Worm (Caenorhabditis elegans) whole organism, early embryonic: Measurements from ENCODE around the gene rpl-6.

ENCODE experiments used
- B0310.2 ChIP-seq: sonication (generic microtip); optimal IDR thresholded peaks from 2 replicates; lab custom pipeline; 2016; ENCODE audit warnings: mild to moderate bottlenecking, missing genetic modification characterization, missing compliant biosample characterization
- F13C5.2 ChIP-seq: sonication (generic microtip); optimal IDR thresholded peaks from 2 replicates; lab custom pipeline; 2017; ENCODE audit warnings: mild to moderate bottlenecking, missing genetic modification characterization, inconsistent platforms, missing compliant biosample characterization
- aly-1 ChIP-seq: sonication (generic microtip); optimal IDR thresholded peaks from 2 replicates; lab custom pipeline; 2016; ENCODE audit warnings: missing genetic modification characterization, missing compliant biosample characterization
- ama-1 ChIP-seq: fragments of 150-350 bp; optimal IDR thresholded peaks from 2 replicates; lab custom pipeline; 2014
- ceh-13 ChIP-seq: fragments of 200-800 bp; sonication (Bioruptor generic); optimal IDR thresholded peaks from 2 replicates; lab custom pipeline; 2018; ENCODE audit warnings: mild to moderate bottlenecking, missing genetic modification characterization, missing compliant biosample characterization
- ceh-36 ChIP-seq: sonication (generic microtip); optimal IDR thresholded peaks from 2 replicates; lab custom pipeline; 2016; ENCODE audit warnings: missing genetic modification characterization, inconsistent platforms, missing compliant biosample characterization
- ets-7 ChIP-seq: sonication (generic microtip); optimal IDR thresholded peaks from 2 replicates; lab custom pipeline; 2016; ENCODE audit warnings: missing genotype, missing genetic modification characterization, missing compliant biosample characterization
- flt-1 ChIP-seq: fragments of 200-800 bp; sonication (Bioruptor generic); IDR thresholded peaks from 2 replicates; pipeline ENCODE4 v1.3.6; 2022; ENCODE audit warnings: missing genetic modification characterization, missing compliant biosample characterization
- hmbx-1 ChIP-seq: sonication (generic microtip); optimal IDR thresholded peaks from 2 replicates; lab custom pipeline; 2016; ENCODE audit warnings: mild to moderate bottlenecking, missing genetic modification characterization, missing compliant biosample characterization
- hmg-4 ChIP-seq: fragments of 200-800 bp; sonication (Bioruptor generic); optimal IDR thresholded peaks from 2 replicates; lab custom pipeline; 2018; ENCODE audit warnings: mild to moderate bottlenecking, missing genetic modification characterization, missing compliant biosample characterization
- hnd-1 ChIP-seq: sonication (generic microtip); optimal IDR thresholded peaks from 2 replicates; lab custom pipeline; 2016; ENCODE audit warnings: missing genetic modification characterization, missing compliant biosample characterization
- pes-1 ChIP-seq: fragments of 200-800 bp; sonication (Bioruptor generic); IDR thresholded peaks from 2 replicates; pipeline ENCODE4 v1.3.6; 2022; ENCODE audit warnings: missing genetic modification reagents, missing genetic modification characterization, missing compliant biosample characterization
- scrt-1 ChIP-seq: fragments of 200-800 bp; sonication (Bioruptor generic); IDR thresholded peaks from 2 replicates; pipeline ENCODE4 v1.3.6; 2022; ENCODE audit warnings: missing genetic modification characterization, missing compliant biosample characterization
- sea-1 ChIP-seq: fragments of 200-800 bp; sonication (Bioruptor generic); conservative IDR thresholded peaks from 2 replicates; pipeline ENCODE4 v1.3.6; 2022; ENCODE audit warnings: missing genetic modification characterization, missing compliant biosample characterization
- tbx-11 ChIP-seq: fragments of 200-800 bp; sonication (Bioruptor generic); IDR thresholded peaks from 2 replicates; pipeline ENCODE4 v1.3.6; 2022; ENCODE audit warnings: missing genetic modification characterization, missing compliant biosample characterization
- tbx-37 ChIP-seq: fragments of 200-800 bp; sonication (Bioruptor generic); conservative IDR thresholded peaks from 2 replicates; pipeline ENCODE4 v1.3.6; 2022; ENCODE audit warnings: missing genetic modification reagents, missing genetic modification characterization, missing compliant biosample characterization
- tra-4 ChIP-seq: sonication (generic microtip); optimal IDR thresholded peaks from 2 replicates; lab custom pipeline; 2017; ENCODE audit warnings: missing genetic modification characterization, missing compliant biosample characterization

Gene rpl-6

ce11 chrIII:7207903-7208497 is at the start of gene rpl-6:
rpl-6 (plus strand) TSS chrIII:7208447.
- no peak for TF ChIP-seq tbx-37
- peak; percentile 69 for TF ChIP-seq F13C5.2 (tag; lab: Kevin White, UChicago)

- TF ChIP-seq hmbx-1: no peak
- TF ChIP-seq ceh-36 (tag; lab: Kevin White, UChicago): no peak
- no peak for TF ChIP-seq flt-1
Measured at ce11 chrIII:7158709-7159108, 49.5 kb upstream of the rpl-6 start, which contains the start of gene nuo-4. nuo-4 (minus strand) TSS chrIII:7158809.

DNA sequence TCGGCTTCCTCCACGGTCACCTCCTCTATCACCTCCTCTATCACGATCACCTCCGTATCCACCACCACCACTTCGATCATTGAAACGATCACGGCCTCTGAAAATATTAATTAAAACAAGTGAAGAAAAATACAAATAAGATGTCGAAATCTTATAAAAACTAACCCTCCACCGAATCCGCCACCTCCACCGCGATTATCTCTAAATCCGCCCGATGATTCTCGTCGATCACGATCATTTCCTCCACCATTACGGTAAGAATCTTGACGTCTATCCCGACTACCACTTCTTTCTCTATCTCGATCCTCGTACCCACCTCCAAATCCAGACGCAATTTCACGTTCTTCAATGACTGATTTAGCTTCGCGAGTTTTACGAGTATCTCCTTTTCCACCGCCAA is 49.0 kb upstream of the rpl-6 start:
- TF ChIP-seq hmg-4 (GFP tag; lab: Kevin White, UChicago) (no peak), hnd-1 (no peak), ets-7 (tag; lab: Kevin White, UChicago) (no peak), F13C5.2 (tag; lab: Kevin White, UChicago) (no peak), sea-1 (GFP tag; lab: Robert Waterston, UW) (no peak), scrt-1 (no peak), ama-1 (no peak), flt-1 (no peak), ceh-13 (no peak), ceh-36 (tag; lab: Kevin White, UChicago) (no peak), tbx-37 (no peak), B0310.2 (no peak)

- TF ChIP-seq flt-1 (no peak), ceh-36 (tag; lab: Kevin White, UChicago) (no peak), tbx-11 (GFP tag; lab: Robert Waterston, UW) (no peak), sea-1 (GFP tag; lab: Robert Waterston, UW) (no peak), hmg-4 (GFP tag; lab: Kevin White, UChicago) (no peak), B0310.2 (no peak), ama-1 (no peak), ceh-13 (no peak), ets-7 (tag; lab: Kevin White, UChicago) (no peak), hmbx-1 (no peak), pes-1 (no peak), hnd-1 (no peak), tra-4 (tag; lab: Kevin White, UChicago) (no peak), F13C5.2 (tag; lab: Kevin White, UChicago) (no peak), scrt-1 (no peak)
Measured at ce11 chrIII:7161055-7161454, 47.2 kb upstream of the rpl-6 start, which contains the start of gene rnp-7. rnp-7 (minus strand) TSS chrIII:7161155.

ce11 chrIII:7162065-7162762 is 46.0 kb upstream of the rpl-6 start, which contains the start of the genes syf-2 and K04G7.1:
syf-2 (minus strand) TSS chrIII:7162115.
K04G7.1 (plus strand) TSS chrIII:7162712.
- no peak for TF ChIP-seq ama-1
- no peak for TF ChIP-seq hnd-1
- no peak for TF ChIP-seq flt-1
- TF ChIP-seq hmg-4 (GFP tag; lab: Kevin White, UChicago): peak; percentile 69
- TF ChIP-seq ceh-36 (tag; lab: Kevin White, UChicago): no peak
- no peak for TF ChIP-seq pes-1
- no peak for TF ChIP-seq ets-7 (tag; lab: Kevin White, UChicago)
- peak; percentile 75 for TF ChIP-seq F13C5.2 (tag; lab: Kevin White, UChicago)
- TF ChIP-seq ceh-13: no peak
- TF ChIP-seq aly-1 (tag; lab: Kevin White, UChicago): no peak
- no peak for TF ChIP-seq sea-1 (GFP tag; lab: Robert Waterston, UW)
- no peak for TF ChIP-seq tbx-11 (GFP tag; lab: Robert Waterston, UW)

DNA sequence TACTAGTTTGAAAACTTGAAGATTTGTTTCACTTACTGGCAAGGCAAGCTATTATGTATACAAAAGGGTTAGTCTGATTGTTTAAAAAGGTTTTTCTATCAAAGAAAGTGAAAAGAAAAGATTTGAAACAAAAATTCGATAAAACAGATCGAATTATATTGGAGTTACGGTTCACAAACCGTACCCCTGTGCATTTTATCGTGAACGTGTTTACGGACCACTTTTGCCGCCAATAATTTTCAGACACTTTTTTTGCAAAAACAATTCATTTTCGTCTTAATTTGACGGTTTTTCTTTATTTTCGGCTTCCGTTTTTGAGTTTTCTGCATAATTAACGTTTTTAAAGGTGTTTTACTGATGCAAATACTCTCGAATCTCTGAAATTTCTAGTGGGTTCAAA is 43.0 kb upstream of the rpl-6 start:
- TF ChIP-seq scrt-1: no peak
- no peak for TF ChIP-seq ceh-36 (tag; lab: Kevin White, UChicago)
- TF ChIP-seq tbx-37: no peak
- no peak for TF ChIP-seq pes-1
- no peak for TF ChIP-seq aly-1 (tag; lab: Kevin White, UChicago)

ce11 chrIII:7165816-7166229 is 42.4 kb upstream of the rpl-6 start:
- TF ChIP-seq hmbx-1: no peak
- no peak for TF ChIP-seq pes-1
- no peak for TF ChIP-seq tbx-11 (GFP tag; lab: Robert Waterston, UW)
- no peak for TF ChIP-seq F13C5.2 (tag; lab: Kevin White, UChicago)
- no peak for TF ChIP-seq scrt-1
- no peak for TF ChIP-seq tra-4 (tag; lab: Kevin White, UChicago)
- no peak for TF ChIP-seq ceh-13

- TF ChIP-seq hmbx-1 (no peak), ceh-36 (tag; lab: Kevin White, UChicago) (no peak), B0310.2 (no peak), tra-4 (tag; lab: Kevin White, UChicago) (no peak), tbx-11 (GFP tag; lab: Robert Waterston, UW) (no peak), F13C5.2 (tag; lab: Kevin White, UChicago) (no peak), hnd-1 (no peak)
Measured at ce11 chrIII:7166664-7167567, 41.3 kb upstream of the rpl-6 start.
